Fruit fly (Drosophila melanogaster): ENCODE results near the gene Mco3.

Gene Mco3

dm6 chr3R:25880198-25880970 lies 16.9 kb upstream of the Mco3 start (continued):
- no peak for TF ChIP-seq Rx (GFP tag; IDR thresholded peaks at IDR 0.05)
- TF ChIP-seq Myb (GFP tag; optimal IDR thresholded peaks at IDR 0.05), result peak; percentile 3
- TF ChIP-seq lola (GFP tag; optimal IDR thresholded peaks at IDR 0.05), result peak in 1 of 3 experiments; percentile 74
- no peak for TF ChIP-seq danr (GFP tag; IDR thresholded peaks at IDR 0.05)
- no peak for TF ChIP-seq Bdp1 (GFP tag; optimal IDR thresholded peaks at IDR 0.05)
- TF ChIP-seq sqz (GFP tag; optimal IDR thresholded peaks at IDR 0.05), result no peak
- TF ChIP-seq Xrp1 (GFP tag; IDR thresholded peaks at IDR 0.05), result peak; percentile 67
- peak; percentile 63 for TF ChIP-seq CG15601 (tag; optimal IDR thresholded peaks at IDR 0.05)
- no peak for TF ChIP-seq CG13123 (GFP tag; optimal IDR thresholded peaks at IDR 0.05)
- TF ChIP-seq CG9437 (GFP tag; optimal IDR thresholded peaks at IDR 0.05), result peak; percentile 47
- TF ChIP-seq CG31365 (tag; optimal IDR thresholded peaks at IDR 0.05), result no peak
- no peak for TF ChIP-seq CG12942 (GFP tag; optimal IDR thresholded peaks at IDR 0.05)
- TF ChIP-seq Hmr (GFP tag; optimal IDR thresholded peaks at IDR 0.05), result peak; percentile 66
- TF ChIP-seq Bteb2 (GFP tag; optimal IDR thresholded peaks at IDR 0.05), result no peak
- peak; percentile 58 for TF ChIP-seq CG13424 (tag; optimal IDR thresholded peaks at IDR 0.05)
- TF ChIP-seq vvl (GFP tag; IDR thresholded peaks at IDR 0.05), result peak; percentile 63
- no peak; the same call in 2 of the 3 replicates for TF ChIP-seq sr (GFP tag; IDR thresholded peaks at IDR 0.05)
- no peak for TF ChIP-seq slou (GFP tag; optimal IDR thresholded peaks at IDR 0.05)
- no peak for TF ChIP-seq fru (optimal IDR thresholded peaks at IDR 0.05)
- no peak for TF ChIP-seq bigmax (GFP tag; optimal IDR thresholded peaks at IDR 0.05)
- peak; percentile 37 for TF ChIP-seq salm (tag; optimal IDR thresholded peaks at IDR 0.05)
- peak; percentile 21 for TF ChIP-seq HHEX (GFP tag; optimal IDR thresholded peaks at IDR 0.05)
- TF ChIP-seq tin (GFP tag; optimal IDR thresholded peaks at IDR 0.05), result peak; percentile 53
- TF ChIP-seq Deaf1 (tag; optimal IDR thresholded peaks at IDR 0.05), result peak; percentile 8
- peak; percentile 76 for TF ChIP-seq grau (tag; optimal IDR thresholded peaks at IDR 0.05)
- TF ChIP-seq kah (GFP tag; optimal IDR thresholded peaks at IDR 0.05), result no peak
- TF ChIP-seq Neu2 (GFP tag; optimal IDR thresholded peaks at IDR 0.05; ENCODE audit: borderline replicate concordance), result no peak
- TF ChIP-seq CG34224 (GFP tag; IDR thresholded peaks at IDR 0.05; ENCODE audit: partially characterized antibody), result no peak
- no peak for TF ChIP-seq Atf-2 (GFP tag; optimal IDR thresholded peaks at IDR 0.05)
- no peak for TF ChIP-seq shn (GFP tag; optimal IDR thresholded peaks at IDR 0.05)
- TF ChIP-seq gsb-n (tag; optimal IDR thresholded peaks at IDR 0.05), result peak; percentile 54
- no peak for TF ChIP-seq fu2 (GFP tag; optimal IDR thresholded peaks at IDR 0.05)
- TF ChIP-seq CG10267 (tag; optimal IDR thresholded peaks at IDR 0.05), result peak; percentile 57
- TF ChIP-seq tio (GFP tag; optimal IDR thresholded peaks at IDR 0.05), result no peak
- TF ChIP-seq tx (GFP tag; optimal IDR thresholded peaks at IDR 0.05), result no peak
- peak; percentile 32 for TF ChIP-seq CG15073 (GFP tag; optimal IDR thresholded peaks at IDR 0.05)
- TF ChIP-seq CG6791 (GFP tag; IDR thresholded peaks at IDR 0.05; ENCODE audit: partially characterized antibody), result no peak
- peak; percentile 24 for TF ChIP-seq CG33557 (GFP tag; optimal IDR thresholded peaks at IDR 0.05)
- TF ChIP-seq HmgD (GFP tag; optimal IDR thresholded peaks at IDR 0.05), result peak; percentile 16
- TF ChIP-seq CG10979 (tag; optimal IDR thresholded peaks at IDR 0.05), result peak; percentile 70
- no peak for TF ChIP-seq CTCF (GFP tag; optimal IDR thresholded peaks at IDR 0.05)
- TF ChIP-seq CG1792 (GFP tag; optimal IDR thresholded peaks at IDR 0.05), result no peak
- no peak for TF ChIP-seq Lhr (GFP tag; optimal IDR thresholded peaks at IDR 0.05)
- no peak for TF ChIP-seq Ravus (GFP tag; IDR thresholded peaks at IDR 0.05)
- peak; percentile 39 for TF ChIP-seq CG13775 (GFP tag; optimal IDR thresholded peaks at IDR 0.05)
- TF ChIP-seq Ada2b (GFP tag; IDR thresholded peaks at IDR 0.05), result 0 out of 2 replicates have a peak, but pooled peaks have one; percentile 13
- TF ChIP-seq CG2120 (GFP tag; optimal IDR thresholded peaks at IDR 0.05), result peak; percentile 51
- no peak for TF ChIP-seq hbn (GFP tag; IDR thresholded peaks at IDR 0.05; ENCODE audit: partially characterized antibody)
- peak; percentile 15 for TF ChIP-seq bab2 (GFP tag; optimal IDR thresholded peaks at IDR 0.05)
- no peak for TF ChIP-seq sim (GFP tag; IDR thresholded peaks at IDR 0.05)

Data from whole organism, embryonic.